Worm (Caenorhabditis elegans) whole organism, midembryonic: ENCODE results near the gene nlp-60.

Experiments used
- T22C8.4 ChIP-seq: fragments of 200-800 bp; sonication (Bioruptor generic); IDR thresholded peaks from 2 replicates; pipeline ENCODE4 v1.3.6; 2022; ENCODE audit warnings: missing genetic modification characterization, missing compliant biosample characterization
- cog-1 ChIP-seq: sonication (generic microtip); optimal IDR thresholded peaks from 2 replicates; lab custom pipeline; 2016; ENCODE audit warnings: missing genetic modification characterization, missing compliant biosample characterization
- flt-1 ChIP-seq: fragments of 200-800 bp; sonication (Bioruptor generic); IDR thresholded peaks from 2 replicates; pipeline ENCODE4 v1.3.6; 2022; ENCODE audit warnings: missing genetic modification characterization, missing compliant biosample characterization
- klf-2 ChIP-seq: fragments of 200-800 bp; sonication (Bioruptor generic); conservative IDR thresholded peaks from 2 replicates; pipeline ENCODE4 v1.3.6; 2022; ENCODE audit warnings: missing genetic modification reagents, missing genetic modification characterization, missing compliant biosample characterization
- med-1 ChIP-seq: sonication (generic microtip); optimal IDR thresholded peaks from 2 replicates; lab custom pipeline; 2017; ENCODE audit warnings: missing genetic modification characterization, mild to moderate bottlenecking, missing compliant biosample characterization, antibody characterized with exemption, missing genetic modification reagents; ENCODE audit not compliant: insufficient read depth
- ref-1 ChIP-seq: fragments of 200-800 bp; sonication (Bioruptor generic); conservative IDR thresholded peaks from 2 replicates; pipeline ENCODE4 v1.3.6; 2022; ENCODE audit warnings: missing genetic modification reagents, missing genetic modification characterization, missing compliant biosample characterization
- tab-1 ChIP-seq: fragments of 200-800 bp; sonication (Bioruptor generic); IDR thresholded peaks from 2 replicates; pipeline ENCODE4 v1.3.6; 2022; ENCODE audit warnings: missing genetic modification characterization, missing compliant biosample characterization
- ztf-23 ChIP-seq: fragments of 200-800 bp; sonication (Bioruptor generic); IDR thresholded peaks from 2 replicates; pipeline ENCODE4 v1.3.6; 2022; ENCODE audit warnings: missing genetic modification reagents, missing genetic modification characterization, missing compliant biosample characterization
- ztf-29 ChIP-seq: fragments of 200-800 bp; sonication (Bioruptor generic); IDR thresholded peaks from 2 replicates; pipeline ENCODE4 v1.3.6; 2022; ENCODE audit warnings: missing genetic modification reagents, missing genetic modification characterization, missing compliant biosample characterization

nlp-60 gene

ce11 chrIV:8691486-8691885 lies 12.4 kb upstream of the nlp-60 start, which contains the start of the genes hst-1 and ints-6:
Gene hst-1 (minus strand): TSS chrIV:8691513.
Gene ints-6 (plus strand): TSS chrIV:8691745.
- TF ChIP-seq med-1 (GFP tag; lab: Kevin White, UChicago) (no peak), klf-2 (GFP tag; lab: Robert Waterston, UW) (no peak), T22C8.4 (no peak), ref-1 (GFP tag; lab: Robert Waterston, UW) (no peak), tab-1 (no peak), flt-1 (GFP tag; lab: Robert Waterston, UW) (no peak), cog-1 (tag; lab: Kevin White, UChicago) (no peak), ztf-29 (no peak)

- TF ChIP-seq ztf-29 (no peak), cog-1 (tag; lab: Kevin White, UChicago) (peak; percentile 37), T22C8.4 (peak; percentile 70; the same call in 1 of the 2 replicates)
Observed at ce11 chrIV:8687605-8688191, 8.6 kb upstream of the nlp-60 start, which contains the start of gene snrp-3. Gene snrp-3 (minus strand): TSS chrIV:8687810.

- TF ChIP-seq klf-2 (GFP tag; lab: Robert Waterston, UW) (no peak), tab-1 (no peak), med-1 (GFP tag; lab: Kevin White, UChicago) (no peak), flt-1 (GFP tag; lab: Robert Waterston, UW) (no peak), ref-1 (GFP tag; lab: Robert Waterston, UW) (no peak), ztf-23 (GFP tag; lab: Robert Waterston, UW) (no peak), cog-1 (tag; lab: Kevin White, UChicago) (no peak)
Observed at ce11 chrIV:8686966-8687365, 7.8 kb upstream of the nlp-60 start.

ce11 chrIV:8686510-8686909 lies 7.4 kb upstream of the nlp-60 start, which contains the start of gene pole-2:
Gene pole-2 (minus strand): TSS chrIV:8686610.
- TF ChIP-seq cog-1 (tag; lab: Kevin White, UChicago) (no peak), ztf-23 (GFP tag; lab: Robert Waterston, UW) (no peak), T22C8.4 (no peak), ref-1 (GFP tag; lab: Robert Waterston, UW) (no peak), med-1 (GFP tag; lab: Kevin White, UChicago) (no peak), flt-1 (GFP tag; lab: Robert Waterston, UW) (no peak), ztf-29 (no peak), tab-1 (no peak), klf-2 (GFP tag; lab: Robert Waterston, UW) (no peak)

ce11 chrIV:8677303-8677702 lies 1.8 kb downstream of the nlp-60 start, which contains the start of gene F08B4.8:
Gene F08B4.8 (plus strand): TSS chrIV:8677603.
- TF ChIP-seq ztf-29 (no peak), med-1 (GFP tag; lab: Kevin White, UChicago) (no peak), T22C8.4 (no peak), cog-1 (tag; lab: Kevin White, UChicago) (no peak), ref-1 (GFP tag; lab: Robert Waterston, UW) (no peak), ztf-23 (GFP tag; lab: Robert Waterston, UW) (no peak), klf-2 (GFP tag; lab: Robert Waterston, UW) (no peak), tab-1 (no peak), flt-1 (GFP tag; lab: Robert Waterston, UW) (no peak)

ce11 chrIV:8673733-8674375 lies 5.3 kb downstream of the nlp-60 start:
- TF ChIP-seq tab-1 (no peak), T22C8.4 (no peak), klf-2 (GFP tag; lab: Robert Waterston, UW) (no peak), ztf-23 (GFP tag; lab: Robert Waterston, UW) (no peak), med-1 (GFP tag; lab: Kevin White, UChicago) (no peak), cog-1 (tag; lab: Kevin White, UChicago) (no peak), flt-1 (GFP tag; lab: Robert Waterston, UW) (no peak), ztf-29 (no peak), ref-1 (GFP tag; lab: Robert Waterston, UW) (no peak)

ce11 chrIV:8668635-8669034 lies 10.5 kb downstream of the nlp-60 start, which contains the start of gene cdh-5:
Gene cdh-5 (plus strand): TSS chrIV:8668935.
- TF ChIP-seq klf-2 (GFP tag; lab: Robert Waterston, UW) (no peak), med-1 (GFP tag; lab: Kevin White, UChicago) (no peak), tab-1 (no peak), T22C8.4 (no peak), cog-1 (tag; lab: Kevin White, UChicago) (no peak), ref-1 (GFP tag; lab: Robert Waterston, UW) (no peak), ztf-29 (no peak), flt-1 (GFP tag; lab: Robert Waterston, UW) (no peak), ztf-23 (GFP tag; lab: Robert Waterston, UW) (no peak)

- TF ChIP-seq ztf-29 (no peak), ztf-23 (GFP tag; lab: Robert Waterston, UW) (no peak), T22C8.4 (no peak), ref-1 (GFP tag; lab: Robert Waterston, UW) (no peak), flt-1 (GFP tag; lab: Robert Waterston, UW) (no peak), cog-1 (tag; lab: Kevin White, UChicago) (no peak), med-1 (GFP tag; lab: Kevin White, UChicago) (no peak), tab-1 (no peak), klf-2 (GFP tag; lab: Robert Waterston, UW) (no peak)
Observed at ce11 chrIV:8665778-8666177, 13.3 kb downstream of the nlp-60 start.

- no peak for TF ChIP-seq ref-1 (GFP tag; lab: Robert Waterston, UW)
- no peak for TF ChIP-seq ztf-29
- TF ChIP-seq klf-2 (GFP tag; lab: Robert Waterston, UW) = no peak
- TF ChIP-seq T22C8.4 = no peak
- no peak for TF ChIP-seq ztf-23 (GFP tag; lab: Robert Waterston, UW)
- TF ChIP-seq cog-1 (tag; lab: Kevin White, UChicago) = no peak
- TF ChIP-seq flt-1 (GFP tag; lab: Robert Waterston, UW) = no peak
- TF ChIP-seq med-1 (GFP tag; lab: Kevin White, UChicago) = no peak
- no peak for TF ChIP-seq tab-1
Observed at ce11 chrIV:8658122-8658521, 21.0 kb downstream of the nlp-60 start, which contains the start of gene C49C8.6. Gene C49C8.6 (minus strand): TSS chrIV:8658222.
